Worm (Caenorhabditis elegans): Measurements from ENCODE around the gene T01C3.11.
"Not testable (repeated sequence)": the region's sequence is repeated elsewhere in the genome, so short reads cannot be mapped to it uniquely, and the experiment has no call there.

Gene T01C3.11

DNA sequence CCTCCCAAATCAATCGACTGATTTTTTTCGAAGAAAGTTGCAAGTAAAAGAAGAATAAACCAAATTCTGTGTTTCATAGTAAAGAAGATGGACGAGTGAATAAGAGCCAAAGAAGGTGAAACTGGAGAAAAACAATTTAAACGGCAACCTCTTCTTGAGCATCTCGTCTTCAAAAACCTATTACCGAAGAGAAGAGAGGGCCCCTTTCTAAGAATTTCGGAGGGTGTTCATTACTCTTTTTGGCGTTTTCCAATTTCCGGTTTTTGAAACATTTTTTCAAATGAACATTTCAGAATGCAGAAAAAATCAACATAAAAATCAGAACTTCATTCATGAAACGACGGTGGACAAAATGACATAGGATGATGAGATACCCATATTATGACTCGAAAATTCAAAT is 12.2 kb downstream of the T01C3.11 start, which contains the start of gene nmr-2:
Gene nmr-2, minus strand, starts transcription at position 101 of the 400 bp plus-strand sequence.
- TF ChIP-seq unc-62 (GFP tag; optimal IDR thresholded peaks at IDR 0.05), result no peak

DNA sequence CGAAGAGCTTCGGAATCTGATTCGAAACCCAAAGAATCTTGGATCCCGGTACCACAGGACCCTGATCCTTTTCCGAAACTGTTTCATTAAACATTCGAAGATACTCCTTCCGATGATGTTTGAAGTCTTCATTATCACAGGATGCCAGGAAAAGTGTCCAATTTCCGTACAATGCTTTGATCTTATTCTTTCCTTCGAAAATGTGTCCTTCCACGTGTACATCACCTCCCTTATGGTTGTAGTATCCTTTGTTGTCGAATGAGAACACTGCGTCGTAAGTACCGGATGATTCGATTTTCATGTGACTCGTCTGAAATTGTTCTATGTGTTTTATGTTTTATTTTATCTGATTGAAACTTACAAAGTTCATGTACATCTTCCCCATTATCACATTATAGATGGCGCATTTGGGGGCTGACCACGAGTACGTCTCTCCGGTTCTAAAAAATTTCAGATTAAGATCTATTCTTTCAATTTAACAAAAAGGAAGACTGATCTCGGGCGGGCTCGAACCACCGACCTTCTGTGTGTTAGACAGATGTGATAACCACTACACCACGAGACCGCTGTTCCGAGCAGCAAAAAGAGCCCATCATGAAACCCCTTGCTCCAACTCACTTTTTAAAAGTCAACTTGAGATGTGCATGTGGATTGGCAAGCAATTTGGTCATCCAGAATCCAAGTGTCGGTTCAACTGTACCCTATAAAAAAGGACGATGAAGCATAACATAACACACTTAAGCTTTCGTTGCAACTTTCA is 13.4 kb downstream of the T01C3.11 start:
- no peak for TF ChIP-seq unc-62 (GFP tag; optimal IDR thresholded peaks at IDR 0.05)

DNA sequence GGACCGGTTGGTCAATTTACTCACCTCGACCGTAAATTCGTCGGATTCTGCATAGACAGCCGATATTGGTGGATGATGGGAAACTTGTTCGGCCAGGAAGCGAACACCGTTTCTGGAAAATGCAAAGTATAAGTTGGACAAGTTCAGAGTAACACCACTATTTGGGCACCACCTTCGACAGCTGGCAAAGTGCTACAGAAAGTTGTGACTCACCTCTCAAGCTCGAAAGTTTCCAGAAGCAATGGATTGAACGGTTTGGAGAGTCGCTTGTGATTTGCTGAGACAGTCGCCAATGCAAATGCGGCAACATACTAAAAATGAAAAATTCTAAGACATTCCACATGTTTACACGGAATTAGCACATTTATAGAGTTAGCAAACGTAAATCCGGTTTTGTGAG is 14.0 kb downstream of the T01C3.11 start:
- TF ChIP-seq unc-62 (GFP tag; optimal IDR thresholded peaks at IDR 0.05), result no peak

DNA sequence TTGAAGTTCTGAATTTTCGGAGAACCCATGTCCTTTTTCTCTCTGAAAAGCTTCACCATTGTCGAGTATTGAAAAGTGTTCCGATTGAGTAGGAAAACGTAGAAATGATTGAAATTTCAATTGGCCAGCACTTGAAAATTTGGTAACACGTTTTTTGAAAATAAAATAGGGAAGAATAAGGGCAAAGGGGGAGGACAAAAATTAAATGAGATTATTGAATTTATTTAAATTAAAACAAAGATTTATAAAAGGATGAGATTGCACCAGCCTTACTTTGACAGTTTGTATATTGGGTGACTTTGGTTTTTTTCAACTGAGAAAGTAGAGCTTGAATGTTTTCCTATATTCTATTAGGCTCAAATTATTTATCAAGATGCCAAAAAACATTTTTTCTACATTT is 14.8 kb downstream of the T01C3.11 start, which contains the start of gene obr-2:
Gene obr-2, minus strand, starts transcription at position 101 of the 400 bp plus-strand sequence.
- no peak for TF ChIP-seq unc-62 (GFP tag; optimal IDR thresholded peaks at IDR 0.05)

DNA sequence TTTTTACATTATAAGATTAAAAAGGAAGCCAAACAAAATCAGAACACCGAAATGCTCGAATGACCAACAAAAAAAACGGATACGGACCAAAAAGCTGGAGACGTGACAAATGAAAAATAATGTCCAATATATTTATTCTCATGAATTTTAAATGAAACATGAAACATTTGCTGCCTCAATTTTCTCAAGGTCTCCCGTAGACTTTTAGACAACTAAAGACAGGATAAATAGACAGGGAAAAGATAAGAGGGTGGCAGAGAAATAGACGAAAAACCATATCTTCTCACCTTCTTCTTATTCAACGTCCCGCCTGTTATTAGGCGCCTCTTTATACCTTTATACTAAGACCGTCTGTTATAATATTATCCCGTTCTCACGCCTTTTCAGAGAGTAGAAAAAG is 16.5 kb downstream of the T01C3.11 start:
- no peak for TF ChIP-seq unc-62 (GFP tag; optimal IDR thresholded peaks at IDR 0.05)

DNA sequence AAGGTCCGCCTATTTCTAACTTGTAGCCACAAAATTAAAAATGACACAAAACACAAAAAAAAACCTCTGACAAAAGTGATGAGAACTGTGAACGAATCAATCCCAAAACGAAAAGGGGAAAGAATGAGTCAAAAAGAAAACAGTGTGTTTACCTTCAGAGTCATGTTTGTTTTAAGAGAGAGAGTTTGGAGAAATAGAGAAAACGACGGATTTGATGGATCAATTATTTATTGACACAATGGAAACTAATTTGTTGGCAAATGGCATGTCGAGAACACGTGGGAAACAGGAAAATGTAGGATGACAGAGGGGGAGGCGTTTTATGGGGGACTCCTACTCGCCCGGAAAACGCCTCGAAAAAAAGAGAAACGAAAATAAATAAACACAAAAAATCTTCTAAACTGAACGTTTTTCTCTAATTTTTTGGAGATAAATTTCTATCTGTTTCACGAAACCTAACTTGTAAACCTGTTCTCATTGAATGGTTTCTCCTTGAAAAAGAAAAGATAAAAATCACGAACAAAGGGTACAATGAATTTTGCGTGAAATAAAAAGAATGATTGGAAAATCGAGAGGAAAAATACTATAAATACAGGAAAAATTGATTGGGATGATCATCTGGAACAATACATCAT is 17.6 kb downstream of the T01C3.11 start:
- TF ChIP-seq unc-62 (GFP tag; optimal IDR thresholded peaks at IDR 0.05), result no peak

DNA sequence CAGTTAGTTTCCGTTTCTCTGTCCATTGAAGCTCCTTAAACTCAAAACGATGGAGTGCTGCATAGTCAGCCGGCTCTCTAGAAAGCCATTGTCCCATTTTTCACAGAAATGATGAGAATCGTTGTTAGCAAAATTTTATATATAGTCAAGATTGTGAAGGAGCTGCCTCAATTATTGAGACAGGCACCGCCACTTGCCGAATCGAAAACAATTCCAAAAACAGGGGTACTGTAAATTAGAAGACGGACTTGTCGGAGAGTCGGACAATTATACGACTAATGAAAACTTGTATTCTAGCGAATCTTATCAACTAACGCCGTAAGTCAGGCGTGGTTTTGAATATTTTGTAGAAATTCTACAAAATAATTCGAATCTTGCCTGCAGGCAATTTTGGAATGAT is 20.9 kb downstream of the T01C3.11 start, which contains the start of gene F14H8.2:
Gene F14H8.2, minus strand, starts transcription at position 101 of the 400 bp plus-strand sequence.
- TF ChIP-seq unc-62 (GFP tag; optimal IDR thresholded peaks at IDR 0.05), result no peak

DNA sequence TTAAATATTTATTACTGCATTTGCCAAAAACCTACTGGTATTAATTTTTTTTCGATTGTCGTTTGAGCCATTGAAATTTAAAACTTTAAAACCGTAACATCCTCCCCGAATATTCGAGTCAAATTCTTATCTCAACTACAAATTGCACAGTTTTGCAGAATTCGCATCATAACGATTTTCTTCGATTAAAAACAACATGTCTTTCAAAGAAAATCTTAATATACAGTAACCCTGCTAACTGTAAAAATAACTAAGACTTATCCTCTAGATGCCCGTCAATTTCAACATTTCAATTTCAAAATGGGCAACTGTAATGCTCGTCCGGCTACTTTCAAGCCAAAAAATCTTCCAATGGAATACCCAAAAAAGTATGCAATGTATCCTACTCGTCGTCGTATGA is 21.4 kb downstream of the T01C3.11 start, which contains the start of gene F14H8.5:
Gene F14H8.5, plus strand, starts transcription at position 301 of the 400 bp plus-strand sequence.
- TF ChIP-seq unc-62 (GFP tag; optimal IDR thresholded peaks at IDR 0.05), result no peak

DNA sequence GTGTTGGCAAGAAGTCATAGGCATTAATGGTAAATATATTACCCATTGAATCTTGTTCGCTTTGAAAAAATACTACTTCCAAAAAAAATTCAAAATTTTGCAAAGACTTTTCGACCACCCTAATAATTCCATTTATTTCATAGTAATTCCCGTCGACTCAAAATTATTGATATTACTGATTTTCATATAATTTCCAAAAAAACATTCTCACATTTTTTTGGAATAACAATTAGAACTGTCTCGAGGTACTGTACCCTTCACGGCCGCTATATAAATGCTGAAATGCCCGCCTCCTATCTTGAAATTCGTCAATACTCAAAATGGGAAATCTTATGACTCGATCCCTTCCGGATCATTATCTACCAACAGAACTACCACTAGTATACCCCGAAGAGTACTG is 24.2 kb downstream of the T01C3.11 start, which contains the start of gene F14H8.4:
Gene F14H8.4, plus strand, starts transcription at position 301 of the 400 bp plus-strand sequence.
- TF ChIP-seq unc-62 (GFP tag; optimal IDR thresholded peaks at IDR 0.05), result no peak

DNA sequence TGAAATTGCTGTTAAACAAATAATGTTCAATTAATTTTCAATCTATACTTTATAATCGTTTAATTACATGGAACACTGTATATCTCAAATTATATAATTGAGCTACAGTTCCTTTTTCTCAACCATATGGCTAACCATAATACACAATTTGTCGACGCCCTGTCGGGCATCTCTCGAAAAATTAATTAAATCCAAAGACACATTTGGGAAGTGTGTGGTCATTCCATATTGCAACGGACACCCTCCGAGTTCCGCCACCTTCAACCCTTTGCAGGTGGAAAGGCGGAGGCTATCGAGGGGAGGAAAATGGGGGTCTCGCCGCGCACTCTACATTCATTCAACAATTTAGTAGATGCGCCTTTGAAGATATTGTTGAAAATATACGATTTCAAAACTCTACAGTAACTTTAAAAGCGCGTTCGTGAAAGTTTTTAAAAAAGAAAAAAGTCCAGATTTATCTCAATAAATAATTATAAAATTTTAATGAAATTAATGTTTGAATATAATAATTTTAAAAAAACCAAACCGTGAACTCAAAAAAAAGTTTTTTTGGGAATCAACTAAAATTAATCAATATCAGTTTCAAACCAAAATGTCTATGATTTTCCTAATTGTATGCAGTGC is 29.7 kb downstream of the T01C3.11 start, which contains the start of gene F14H8.8:
Gene F14H8.8, plus strand, starts transcription at position 574 of the 624 bp plus-strand sequence.
- TF ChIP-seq unc-62 (GFP tag; optimal IDR thresholded peaks at IDR 0.05), result no peak

DNA sequence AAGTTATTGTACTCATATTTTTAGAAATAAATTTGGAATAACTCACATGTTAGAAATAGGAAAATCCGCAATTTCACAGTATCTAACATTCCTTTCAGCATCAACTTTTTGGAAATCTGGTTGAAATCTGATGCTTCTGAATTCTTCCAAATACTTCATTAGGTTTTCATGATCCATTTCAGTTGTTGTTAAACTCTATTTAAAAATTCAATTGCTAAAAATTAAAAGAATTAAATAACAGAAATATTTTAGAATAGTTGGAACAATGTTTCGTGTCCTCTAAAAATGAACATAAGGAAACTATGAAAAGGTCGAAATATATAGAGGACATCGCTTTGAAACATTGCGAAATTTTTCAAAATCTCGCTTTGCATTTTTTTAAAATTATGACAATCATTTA is 32.0 kb downstream of the T01C3.11 start, which contains the start of gene cng-1:
Gene cng-1, minus strand, starts transcription at position 101 of the 400 bp plus-strand sequence.
- TF ChIP-seq unc-62 (GFP tag; optimal IDR thresholded peaks at IDR 0.05), result not testable (repeated sequence)

DNA sequence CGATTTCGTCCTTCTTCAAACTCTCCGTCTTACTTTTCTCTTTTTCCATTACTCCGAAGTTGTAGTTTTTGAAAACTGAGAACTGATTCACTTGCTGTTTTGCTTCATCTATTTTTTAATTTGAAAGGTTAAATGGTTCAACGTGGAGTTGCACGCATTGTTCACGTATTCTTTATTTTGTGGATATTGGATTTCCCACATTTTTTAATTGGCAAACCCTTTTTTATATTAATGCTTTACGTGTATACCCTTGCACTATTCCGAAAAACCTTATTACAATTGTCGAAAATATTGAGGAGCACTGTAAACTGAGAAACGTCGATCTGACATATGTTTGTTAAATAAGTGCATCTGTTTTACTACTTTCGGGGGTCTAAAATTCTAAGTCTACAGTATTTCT is 37.4 kb downstream of the T01C3.11 start, which contains the start of gene melo-3:
Gene melo-3, minus strand, starts transcription at position 101 of the 400 bp plus-strand sequence.
- TF ChIP-seq unc-62 (GFP tag; optimal IDR thresholded peaks at IDR 0.05), result not testable (repeated sequence)

DNA sequence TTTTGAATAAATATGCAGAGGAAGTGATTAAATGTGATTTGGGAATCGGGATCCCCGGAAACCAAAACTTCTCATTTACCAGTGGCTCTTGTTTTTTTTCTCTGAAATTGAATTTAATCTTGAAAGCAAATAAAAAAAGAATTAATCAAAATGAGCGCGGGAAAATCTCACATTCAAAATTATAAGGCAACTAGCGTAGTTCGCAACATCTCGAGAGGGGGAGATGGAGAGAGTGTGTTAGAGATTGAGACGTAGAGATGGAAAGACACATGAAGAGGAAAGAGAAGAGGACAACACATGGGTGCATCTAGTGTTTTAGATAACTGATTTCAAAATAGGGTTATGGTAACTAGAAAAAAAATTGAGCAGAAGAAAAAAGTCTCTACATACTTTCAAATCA is 48.8 kb downstream of the T01C3.11 start, which contains the start of gene sdc-3:
Gene sdc-3, minus strand, starts transcription at position 101 of the 400 bp plus-strand sequence.
- no peak for TF ChIP-seq unc-62 (GFP tag; optimal IDR thresholded peaks at IDR 0.05)
